Fruit fly (Drosophila melanogaster): Measurements from ENCODE around the gene CG33995.

- peak; percentile 67 for TF ChIP-seq HLH106 (tag; optimal IDR thresholded peaks at IDR 0.05)
- TF ChIP-seq h (GFP tag; optimal IDR thresholded peaks at IDR 0.05), result peak; percentile 79
- no peak for TF ChIP-seq Mio (GFP tag; optimal IDR thresholded peaks at IDR 0.05)
- TF ChIP-seq Dfd (GFP tag; optimal IDR thresholded peaks at IDR 0.05), result no peak
- no peak for TF ChIP-seq Jra (GFP tag; optimal IDR thresholded peaks at IDR 0.05)
Observed at dm6 chr2L:5010784-5011260, 32.2 kb upstream of the CG33995 start, which contains the start of the genes CG31917, Tfb5 and SelT.
